Worm (Caenorhabditis elegans) whole organism, L3 larva: ENCODE data around the gene let-721.
A peak's percentile ranks its signal among the peaks of the same experiment; 100 is the strongest.

Experiments
- R02D3.7 ChIP-seq: fragments of 150-350 bp; optimal IDR thresholded peaks from 2 replicates; lab custom pipeline; 2014; ENCODE audit warnings: missing biosample characterization, missing genetic modification characterization
- ZK546.5 ChIP-seq: sonication (generic microtip); optimal IDR thresholded peaks from 2 replicates; lab custom pipeline; 2017; ENCODE audit warnings: missing biosample characterization, missing genetic modification characterization
- ama-1 ChIP-seq: fragments of 150-350 bp; optimal IDR thresholded peaks from 2 replicates; lab custom pipeline; 2018
- ceh-28 ChIP-seq: fragments of 150-350 bp; optimal IDR thresholded peaks from 2 replicates; lab custom pipeline; 2014; ENCODE audit warnings: missing biosample characterization, missing genetic modification reagents, missing genetic modification characterization
- ceh-82 ChIP-seq: fragments of 150-350 bp; optimal IDR thresholded peaks from 2 replicates; lab custom pipeline; 2014; ENCODE audit warnings: missing biosample characterization, missing genetic modification characterization
- daf-12 ChIP-seq: fragments of 150-350 bp; optimal IDR thresholded peaks from 2 replicates; lab custom pipeline; 2014; ENCODE audit warnings: missing biosample characterization, missing genetic modification reagents, missing genetic modification characterization
- egl-27 ChIP-seq: sonication (generic microtip); optimal IDR thresholded peaks from 4 replicates; lab custom pipeline; 2017; ENCODE audit warnings: missing biosample characterization, missing genetic modification reagents, missing genetic modification characterization
- egl-5 ChIP-seq: fragments of 150-350 bp; optimal IDR thresholded peaks from 2 replicates; lab custom pipeline; 2017; ENCODE audit warnings: missing biosample characterization, missing genetic modification reagents, missing genetic modification characterization, inconsistent platforms
- elt-2 ChIP-seq: sonication (generic microtip); optimal IDR thresholded peaks from 2 replicates; lab custom pipeline; 2016; ENCODE audit warnings: missing genetic modification reagents, mild to moderate bottlenecking, missing genetic modification characterization, missing compliant biosample characterization
- elt-3 ChIP-seq, 3 experiments: fragments of 150-350 bp in 1 of 3; sonication (generic microtip) in 2 of 3; optimal IDR thresholded peaks; 2 replicates in 2 of 3; 4 replicates in 1 of 3; lab custom pipeline; 2014 to 2017; ENCODE audit warnings: missing biosample characterization in 3 of 3, missing genetic modification characterization in 3 of 3
- eor-1 ChIP-seq, 2 experiments: fragments of 150-350 bp; optimal IDR thresholded peaks; 2 replicates each; lab custom pipeline; 2014 to 2018; ENCODE audit warnings: missing biosample characterization in 2 of 2, missing genetic modification characterization in 2 of 2
- fkh-2 ChIP-seq: fragments of 150-350 bp; optimal IDR thresholded peaks from 2 replicates; lab custom pipeline; 2014; ENCODE audit warnings: missing biosample characterization, missing genetic modification reagents, missing genetic modification characterization
- hmg-11 ChIP-seq: sonication (generic microtip); optimal IDR thresholded peaks from 2 replicates; lab custom pipeline; 2016; ENCODE audit warnings: missing genetic modification characterization, missing compliant biosample characterization
- jun-1 ChIP-seq: fragments of 150-350 bp; optimal IDR thresholded peaks from 2 replicates; lab custom pipeline; 2014; ENCODE audit warnings: missing biosample characterization, missing genetic modification reagents, missing genetic modification characterization
- lin-15B ChIP-seq: fragments of 150-350 bp; optimal IDR thresholded peaks from 2 replicates; lab custom pipeline; 2014; ENCODE audit warnings: missing biosample characterization, missing genetic modification characterization
- lin-39 ChIP-seq: fragments of 150-350 bp; optimal IDR thresholded peaks from 2 replicates; lab custom pipeline; 2018; ENCODE audit warnings: missing biosample characterization, missing genetic modification reagents, missing genetic modification characterization
- lsy-12 ChIP-seq: sonication (generic microtip); optimal IDR thresholded peaks from 2 replicates; lab custom pipeline; 2016; ENCODE audit warnings: mild to moderate bottlenecking, missing genetic modification characterization, missing compliant biosample characterization
- mdl-1 ChIP-seq: fragments of 150-350 bp; optimal IDR thresholded peaks from 2 replicates; lab custom pipeline; 2014; ENCODE audit warnings: missing biosample characterization, missing genetic modification characterization
- mml-1 ChIP-seq: fragments of 150-350 bp; sonication (generic microtip); optimal IDR thresholded peaks from 3 replicates; lab custom pipeline; 2014; ENCODE audit warnings: missing biosample characterization, missing genetic modification characterization
- nfya-1 ChIP-seq: sonication (generic microtip); optimal IDR thresholded peaks from 2 replicates; lab custom pipeline; 2017; ENCODE audit warnings: missing genetic modification characterization, mild to moderate bottlenecking, missing compliant biosample characterization, antibody characterized with exemption, moderate library complexity; ENCODE audit not compliant: insufficient read depth
- nhr-11 ChIP-seq: fragments of 150-350 bp; optimal IDR thresholded peaks from 2 replicates; lab custom pipeline; 2014; ENCODE audit warnings: missing biosample characterization, missing genetic modification characterization
- nhr-23 ChIP-seq: fragments of 150-350 bp; optimal IDR thresholded peaks from 2 replicates; lab custom pipeline; 2014; ENCODE audit warnings: missing biosample characterization, missing genetic modification reagents, missing genetic modification characterization
- nhr-25 ChIP-seq: sonication (generic microtip); optimal IDR thresholded peaks from 2 replicates; lab custom pipeline; 2017; ENCODE audit warnings: missing biosample characterization, missing genetic modification characterization
- nhr-28 ChIP-seq: fragments of 150-350 bp; optimal IDR thresholded peaks from 2 replicates; lab custom pipeline; 2014; ENCODE audit warnings: missing biosample characterization, missing genetic modification characterization
- nhr-43 ChIP-seq: sonication (generic microtip); optimal IDR thresholded peaks from 2 replicates; lab custom pipeline; 2016; ENCODE audit warnings: mild to moderate bottlenecking, missing genetic modification characterization, missing compliant biosample characterization; ENCODE audit not compliant: poor library complexity, severe bottlenecking
- nhr-67 ChIP-seq: fragments of 150-350 bp; optimal IDR thresholded peaks from 2 replicates; lab custom pipeline; 2014; ENCODE audit warnings: missing biosample characterization, missing genetic modification characterization
- nhr-76 ChIP-seq: fragments of 150-350 bp; sonication (generic microtip); optimal IDR thresholded peaks from 5 replicates; lab custom pipeline; 2014; ENCODE audit warnings: missing biosample characterization, missing genetic modification characterization
- nhr-77 ChIP-seq: fragments of 150-350 bp; optimal IDR thresholded peaks from 2 replicates; lab custom pipeline; 2014; ENCODE audit warnings: missing biosample characterization, missing genetic modification characterization
- pha-4 ChIP-seq: fragments of 150-350 bp; optimal IDR thresholded peaks from 2 replicates; lab custom pipeline; 2014; ENCODE audit warnings: missing biosample characterization, missing genetic modification reagents, missing genetic modification characterization
- pqm-1 ChIP-seq: fragments of 150-350 bp; optimal IDR thresholded peaks from 2 replicates; lab custom pipeline; 2017; ENCODE audit warnings: missing biosample characterization, missing genetic modification characterization, inconsistent platforms
- sea-2 ChIP-seq: fragments of 150-350 bp; sonication (generic microtip); optimal IDR thresholded peaks from 4 replicates; lab custom pipeline; 2014; ENCODE audit warnings: missing biosample characterization, missing genetic modification reagents, missing genetic modification characterization
- skn-1 ChIP-seq: fragments of 150-350 bp; optimal IDR thresholded peaks from 2 replicates; lab custom pipeline; 2014; ENCODE audit warnings: missing biosample characterization, missing genetic modification characterization
- snpc-4 ChIP-seq: fragments of 150-350 bp; optimal IDR thresholded peaks from 2 replicates; lab custom pipeline; 2014; ENCODE audit warnings: missing biosample characterization, missing genetic modification characterization
- tbx-2 ChIP-seq: sonication (generic microtip); optimal IDR thresholded peaks from 2 replicates; lab custom pipeline; 2016; ENCODE audit warnings: mild to moderate bottlenecking, missing genetic modification characterization, missing compliant biosample characterization
- unc-39 ChIP-seq: sonication (generic microtip); optimal IDR thresholded peaks from 4 replicates; lab custom pipeline; 2017; ENCODE audit warnings: missing biosample characterization, missing genetic modification characterization
- unc-62 ChIP-seq: fragments of 150-350 bp; sonication (generic microtip); optimal IDR thresholded peaks from 4 replicates; lab custom pipeline; 2014; ENCODE audit warnings: missing biosample characterization, missing genetic modification reagents, missing genetic modification characterization
- ztf-11 ChIP-seq: fragments of 150-350 bp; optimal IDR thresholded peaks from 2 replicates; lab custom pipeline; 2014; ENCODE audit warnings: missing biosample characterization, missing genetic modification characterization
- ztf-4 ChIP-seq: fragments of 150-350 bp; optimal IDR thresholded peaks from 2 replicates; lab custom pipeline; 2014; ENCODE audit warnings: missing biosample characterization, missing genetic modification characterization

Gene let-721

ce11 chrIII:6462610-6463009 lies 15.9 kb upstream of the let-721 start, which contains the start of gene T26A5.8:
Gene T26A5.8 (minus strand): TSS chrIII:6462856.
- TF ChIP-seq egl-5 (no peak), hmg-11 (no peak), ama-1 (peak; percentile 96), lsy-12 (tag; lab: Kevin White, UChicago) (peak; percentile 30), elt-2 (peak; percentile 20), nfya-1 (tag; lab: Kevin White, UChicago) (peak; percentile 10), nhr-43 (tag; lab: Kevin White, UChicago) (peak; percentile 40)

- TF ChIP-seq nhr-76 (tag; lab: Kevin White, UChicago) (no peak), ceh-82 (tag; lab: Kevin White, UChicago) (no peak), pqm-1 (tag; lab: Kevin White, UChicago) (no peak), sea-2 (no peak), hmg-11 (no peak), ztf-11 (tag; lab: Kevin White, UChicago) (no peak), mml-1 (tag; lab: Kevin White, UChicago) (no peak), nhr-28 (tag; lab: Kevin White, UChicago) (no peak), nhr-25 (tag; lab: Kevin White, UChicago) (no peak), unc-39 (no peak), nhr-77 (tag; lab: Kevin White, UChicago) (no peak), nhr-23 (tag; lab: Kevin White, UChicago) (no peak), ZK546.5 (tag; lab: Kevin White, UChicago) (no peak), nhr-43 (tag; lab: Kevin White, UChicago) (no peak), fkh-2 (tag; lab: Kevin White, UChicago) (no peak)
These were observed 13.1 kb upstream of the let-721 start, which contains the start of gene algn-1 for ce11 chrIII:6459820-6460219. Gene algn-1 (plus strand): TSS chrIII:6460120.

- no peak for TF ChIP-seq nhr-43 (tag; lab: Kevin White, UChicago)
- no peak for TF ChIP-seq nhr-23 (tag; lab: Kevin White, UChicago)
- no peak for TF ChIP-seq pqm-1 (tag; lab: Kevin White, UChicago)
- TF ChIP-seq daf-12 = no peak
- TF ChIP-seq ama-1 = no peak
- no peak for TF ChIP-seq unc-62
- no peak for TF ChIP-seq skn-1 (tag; lab: Kevin White, UChicago)
- no peak for TF ChIP-seq elt-2
- TF ChIP-seq nhr-77 (tag; lab: Kevin White, UChicago) = no peak
- TF ChIP-seq nfya-1 (tag; lab: Kevin White, UChicago) = no peak
- TF ChIP-seq nhr-67 = no peak
- no peak for TF ChIP-seq elt-3 (tag; optimal IDR thresholded peaks at IDR 0.05; lab: Kevin White, UChicago)
- no peak for TF ChIP-seq egl-5
- no peak for TF ChIP-seq hmg-11
- no peak for TF ChIP-seq ceh-28 (tag; lab: Kevin White, UChicago)
- TF ChIP-seq nhr-25 (tag; lab: Kevin White, UChicago) = no peak
- no peak for TF ChIP-seq fkh-2 (tag; lab: Kevin White, UChicago)
- TF ChIP-seq, all 47 proteins: peak for 0
These were observed 7.5 kb upstream of the let-721 start, which contains the start of gene jhdm-1 for ce11 chrIII:6454183-6454582. Gene jhdm-1 (plus strand): TSS chrIII:6454483.

- TF ChIP-seq hmg-11 (peak; percentile 94), nhr-25 (tag; lab: Kevin White, UChicago) (peak; percentile 87), mml-1 (tag; lab: Kevin White, UChicago) (no peak), ceh-28 (tag; lab: Kevin White, UChicago) (peak; percentile 27), lin-39 (tag; lab: Kevin White, UChicago) (peak; percentile 58), fkh-2 (tag; lab: Kevin White, UChicago) (no peak), ama-1 (peak; percentile 32), nfya-1 (tag; lab: Kevin White, UChicago) (peak; percentile 81), ztf-4 (tag; lab: Kevin White, UChicago) (no peak), lin-15B (tag; lab: Kevin White, UChicago) (peak; percentile 84), nhr-23 (tag; lab: Kevin White, UChicago) (peak; percentile 90), elt-3 (tag; optimal IDR thresholded peaks at IDR 0.05; lab: Kevin White, UChicago) (no peak), jun-1 (tag; lab: Kevin White, UChicago) (peak; percentile 63), ceh-82 (tag; lab: Kevin White, UChicago) (peak; percentile 0), nhr-43 (tag; lab: Kevin White, UChicago) (peak; percentile 73), eor-1 (tag; optimal IDR thresholded peaks at IDR 0.05; lab: Kevin White, UChicago) (no peak), snpc-4 (peak; percentile 88), R02D3.7 (tag; lab: Kevin White, UChicago) (peak; percentile 64), nhr-76 (tag; lab: Kevin White, UChicago) (no peak), tbx-2 (tag; lab: Kevin White, UChicago) (peak; percentile 20), egl-5 (peak; percentile 8), mdl-1 (peak; percentile 0), pha-4 (tag; lab: Kevin White, UChicago) (peak; percentile 84), nhr-11 (tag; lab: Kevin White, UChicago) (peak; percentile 29), egl-27 (tag; lab: Kevin White, UChicago) (peak; percentile 60), elt-2 (peak; percentile 61), lsy-12 (tag; lab: Kevin White, UChicago) (peak; percentile 69), pqm-1 (tag; lab: Kevin White, UChicago) (peak; percentile 82)
These were observed 7.0 kb upstream of the let-721 start for ce11 chrIII:6453665-6454064.
